Worm (Caenorhabditis elegans) whole organism, L3 larva: ENCODE results near the gene sra-3.

Source experiments
- R02D3.7 ChIP-seq: fragments of 150-350 bp; optimal IDR thresholded peaks from 2 replicates; lab custom pipeline; 2014; ENCODE audit warnings: missing biosample characterization, missing genetic modification characterization
- ceh-16 ChIP-seq: sonication (generic microtip); optimal IDR thresholded peaks from 2 replicates; lab custom pipeline; 2017; ENCODE audit warnings: missing biosample characterization, missing genetic modification characterization
- ceh-28 ChIP-seq: fragments of 150-350 bp; optimal IDR thresholded peaks from 2 replicates; lab custom pipeline; 2014; ENCODE audit warnings: missing biosample characterization, missing genetic modification reagents, missing genetic modification characterization
- ceh-82 ChIP-seq: fragments of 150-350 bp; optimal IDR thresholded peaks from 2 replicates; lab custom pipeline; 2014; ENCODE audit warnings: missing biosample characterization, missing genetic modification characterization
- ceh-9 ChIP-seq: sonication (generic microtip); optimal IDR thresholded peaks from 2 replicates; lab custom pipeline; 2018; ENCODE audit warnings: missing biosample characterization, missing genetic modification characterization
- daf-12 ChIP-seq: fragments of 150-350 bp; optimal IDR thresholded peaks from 2 replicates; lab custom pipeline; 2014; ENCODE audit warnings: missing biosample characterization, missing genetic modification reagents, missing genetic modification characterization
- egl-27 ChIP-seq: sonication (generic microtip); optimal IDR thresholded peaks from 4 replicates; lab custom pipeline; 2017; ENCODE audit warnings: missing biosample characterization, missing genetic modification reagents, missing genetic modification characterization
- egl-5 ChIP-seq: fragments of 150-350 bp; optimal IDR thresholded peaks from 2 replicates; lab custom pipeline; 2017; ENCODE audit warnings: missing biosample characterization, missing genetic modification reagents, missing genetic modification characterization, inconsistent platforms
- elt-1 ChIP-seq: fragments of 150-350 bp; optimal IDR thresholded peaks from 2 replicates; lab custom pipeline; 2014; ENCODE audit warnings: missing biosample characterization, missing genetic modification characterization
- elt-2 ChIP-seq: sonication (generic microtip); optimal IDR thresholded peaks from 2 replicates; lab custom pipeline; 2016; ENCODE audit warnings: missing genetic modification reagents, mild to moderate bottlenecking, missing genetic modification characterization, missing compliant biosample characterization
- elt-3 ChIP-seq, 3 experiments: fragments of 150-350 bp in 1 of 3; sonication (generic microtip) in 2 of 3; optimal IDR thresholded peaks; 2 replicates in 2 of 3; 4 replicates in 1 of 3; lab custom pipeline; 2014 to 2017; ENCODE audit warnings: missing biosample characterization in 3 of 3, missing genetic modification characterization in 3 of 3
- eor-1 ChIP-seq, 2 experiments: fragments of 150-350 bp; optimal IDR thresholded peaks; 2 replicates each; lab custom pipeline; 2014 to 2018; ENCODE audit warnings: missing biosample characterization in 2 of 2, missing genetic modification characterization in 2 of 2
- fkh-10 ChIP-seq: sonication (generic microtip); optimal IDR thresholded peaks from 2 replicates; lab custom pipeline; 2017; ENCODE audit warnings: missing biosample characterization, missing genetic modification reagents, missing genetic modification characterization
- fkh-2 ChIP-seq: fragments of 150-350 bp; optimal IDR thresholded peaks from 2 replicates; lab custom pipeline; 2014; ENCODE audit warnings: missing biosample characterization, missing genetic modification reagents, missing genetic modification characterization
- fos-1 ChIP-seq: fragments of 150-350 bp; optimal IDR thresholded peaks from 2 replicates; lab custom pipeline; 2014; ENCODE audit warnings: missing biosample characterization, missing genetic modification characterization
- hmg-11 ChIP-seq: sonication (generic microtip); optimal IDR thresholded peaks from 2 replicates; lab custom pipeline; 2016; ENCODE audit warnings: missing genetic modification characterization, missing compliant biosample characterization
- jun-1 ChIP-seq: fragments of 150-350 bp; optimal IDR thresholded peaks from 2 replicates; lab custom pipeline; 2014; ENCODE audit warnings: missing biosample characterization, missing genetic modification reagents, missing genetic modification characterization
- lin-15B ChIP-seq: fragments of 150-350 bp; optimal IDR thresholded peaks from 2 replicates; lab custom pipeline; 2014; ENCODE audit warnings: missing biosample characterization, missing genetic modification characterization
- lin-39 ChIP-seq: fragments of 150-350 bp; optimal IDR thresholded peaks from 2 replicates; lab custom pipeline; 2018; ENCODE audit warnings: missing biosample characterization, missing genetic modification reagents, missing genetic modification characterization
- mml-1 ChIP-seq: fragments of 150-350 bp; sonication (generic microtip); optimal IDR thresholded peaks from 3 replicates; lab custom pipeline; 2014; ENCODE audit warnings: missing biosample characterization, missing genetic modification characterization
- nfya-1 ChIP-seq: sonication (generic microtip); optimal IDR thresholded peaks from 2 replicates; lab custom pipeline; 2017; ENCODE audit warnings: missing genetic modification characterization, mild to moderate bottlenecking, missing compliant biosample characterization, antibody characterized with exemption, moderate library complexity; ENCODE audit not compliant: insufficient read depth
- nhr-11 ChIP-seq: fragments of 150-350 bp; optimal IDR thresholded peaks from 2 replicates; lab custom pipeline; 2014; ENCODE audit warnings: missing biosample characterization, missing genetic modification characterization
- nhr-237 ChIP-seq: fragments of 150-350 bp; optimal IDR thresholded peaks from 2 replicates; lab custom pipeline; 2014; ENCODE audit warnings: missing biosample characterization, missing genetic modification characterization
- nhr-25 ChIP-seq: sonication (generic microtip); optimal IDR thresholded peaks from 2 replicates; lab custom pipeline; 2017; ENCODE audit warnings: missing biosample characterization, missing genetic modification characterization
- nhr-28 ChIP-seq: fragments of 150-350 bp; optimal IDR thresholded peaks from 2 replicates; lab custom pipeline; 2014; ENCODE audit warnings: missing biosample characterization, missing genetic modification characterization
- nhr-43 ChIP-seq: sonication (generic microtip); optimal IDR thresholded peaks from 2 replicates; lab custom pipeline; 2016; ENCODE audit warnings: mild to moderate bottlenecking, missing genetic modification characterization, missing compliant biosample characterization; ENCODE audit not compliant: poor library complexity, severe bottlenecking
- nhr-76 ChIP-seq: fragments of 150-350 bp; sonication (generic microtip); optimal IDR thresholded peaks from 5 replicates; lab custom pipeline; 2014; ENCODE audit warnings: missing biosample characterization, missing genetic modification characterization
- nhr-77 ChIP-seq: fragments of 150-350 bp; optimal IDR thresholded peaks from 2 replicates; lab custom pipeline; 2014; ENCODE audit warnings: missing biosample characterization, missing genetic modification characterization
- pha-4 ChIP-seq: fragments of 150-350 bp; optimal IDR thresholded peaks from 2 replicates; lab custom pipeline; 2014; ENCODE audit warnings: missing biosample characterization, missing genetic modification reagents, missing genetic modification characterization
- pqm-1 ChIP-seq: fragments of 150-350 bp; optimal IDR thresholded peaks from 2 replicates; lab custom pipeline; 2017; ENCODE audit warnings: missing biosample characterization, missing genetic modification characterization, inconsistent platforms
- sea-2 ChIP-seq: fragments of 150-350 bp; sonication (generic microtip); optimal IDR thresholded peaks from 4 replicates; lab custom pipeline; 2014; ENCODE audit warnings: missing biosample characterization, missing genetic modification reagents, missing genetic modification characterization
- skn-1 ChIP-seq: fragments of 150-350 bp; optimal IDR thresholded peaks from 2 replicates; lab custom pipeline; 2014; ENCODE audit warnings: missing biosample characterization, missing genetic modification characterization
- snpc-4 ChIP-seq: fragments of 150-350 bp; optimal IDR thresholded peaks from 2 replicates; lab custom pipeline; 2014; ENCODE audit warnings: missing biosample characterization, missing genetic modification characterization
- tbx-2 ChIP-seq: sonication (generic microtip); optimal IDR thresholded peaks from 2 replicates; lab custom pipeline; 2016; ENCODE audit warnings: mild to moderate bottlenecking, missing genetic modification characterization, missing compliant biosample characterization
- unc-39 ChIP-seq: sonication (generic microtip); optimal IDR thresholded peaks from 4 replicates; lab custom pipeline; 2017; ENCODE audit warnings: missing biosample characterization, missing genetic modification characterization
- unc-62 ChIP-seq: fragments of 150-350 bp; sonication (generic microtip); optimal IDR thresholded peaks from 4 replicates; lab custom pipeline; 2014; ENCODE audit warnings: missing biosample characterization, missing genetic modification reagents, missing genetic modification characterization
- zag-1 ChIP-seq: fragments of 150-350 bp; optimal IDR thresholded peaks from 2 replicates; lab custom pipeline; 2014; ENCODE audit warnings: missing biosample characterization, missing genetic modification characterization
- ztf-11 ChIP-seq: fragments of 150-350 bp; optimal IDR thresholded peaks from 2 replicates; lab custom pipeline; 2014; ENCODE audit warnings: missing biosample characterization, missing genetic modification characterization
- ztf-4 ChIP-seq: fragments of 150-350 bp; optimal IDR thresholded peaks from 2 replicates; lab custom pipeline; 2014; ENCODE audit warnings: missing biosample characterization, missing genetic modification characterization

sra-3 gene

ce11 chrII:9583461-9583860 lies 42.8 kb upstream of the sra-3 start, which contains the start of gene wee-1.1:
Gene wee-1.1 (minus strand): TSS chrII:9583561.
- TF ChIP-seq nhr-77 (tag; lab: Kevin White, UChicago) = no peak
- TF ChIP-seq nhr-43 = no peak
- no peak for TF ChIP-seq fkh-10 (GFP tag; lab: Kevin White, UChicago)
- TF ChIP-seq nhr-11 (tag; lab: Kevin White, UChicago) = no peak
- TF ChIP-seq zag-1 = no peak
- TF ChIP-seq snpc-4 (tag; lab: Kevin White, UChicago) = no peak
- TF ChIP-seq nhr-76 (tag; lab: Kevin White, UChicago) = no peak
- TF ChIP-seq elt-2 = no peak
- no peak for TF ChIP-seq sea-2 (GFP tag; lab: Kevin White, UChicago)
- TF ChIP-seq mml-1 = no peak
- TF ChIP-seq R02D3.7 (tag; lab: Kevin White, UChicago) = no peak
- TF ChIP-seq ceh-82 (tag; lab: Kevin White, UChicago) = no peak
- no peak for TF ChIP-seq hmg-11 (tag; lab: Kevin White, UChicago)
- TF ChIP-seq nhr-237 (tag; lab: Kevin White, UChicago) = no peak
- TF ChIP-seq elt-3 (tag; optimal IDR thresholded peaks at IDR 0.05; lab: Kevin White, UChicago) = no peak

- TF ChIP-seq pha-4 = peak; percentile 2
- no peak for TF ChIP-seq lin-15B (tag; lab: Kevin White, UChicago)
Measured at ce11 chrII:9577630-9578029, 37.0 kb upstream of the sra-3 start.

ce11 chrII:9576707-9577106 lies 36.1 kb upstream of the sra-3 start:
- TF ChIP-seq ztf-11 (tag; lab: Kevin White, UChicago) (no peak), lin-39 (tag; lab: Kevin White, UChicago) (peak; percentile 64), daf-12 (tag; lab: Kevin White, UChicago) (no peak), nfya-1 (tag; lab: Kevin White, UChicago) (no peak)

- TF ChIP-seq nhr-11 (tag; lab: Kevin White, UChicago) (no peak), zag-1 (no peak), ceh-16 (no peak), skn-1 (tag; lab: Kevin White, UChicago) (no peak), fos-1 (tag; lab: Kevin White, UChicago) (no peak), unc-62 (GFP tag; lab: Kevin White, UChicago) (no peak), nhr-77 (tag; lab: Kevin White, UChicago) (no peak), elt-2 (no peak), ceh-28 (tag; lab: Kevin White, UChicago) (no peak), pha-4 (no peak), egl-5 (no peak), tbx-2 (no peak), nfya-1 (tag; lab: Kevin White, UChicago) (no peak), nhr-28 (no peak)
Measured at ce11 chrII:9575670-9576069, 35.0 kb upstream of the sra-3 start, which contains the start of gene exc-7. Gene exc-7 (plus strand): TSS chrII:9575970.

- TF ChIP-seq nhr-43 (no peak), nhr-11 (tag; lab: Kevin White, UChicago) (no peak), ztf-4 (no peak), ceh-9 (tag; lab: Kevin White, UChicago) (no peak), fkh-2 (tag; lab: Kevin White, UChicago) (no peak), hmg-11 (tag; lab: Kevin White, UChicago) (no peak), ceh-28 (tag; lab: Kevin White, UChicago) (no peak), nhr-25 (no peak), nhr-77 (tag; lab: Kevin White, UChicago) (no peak), nhr-237 (tag; lab: Kevin White, UChicago) (no peak), pqm-1 (no peak), eor-1 (tag; optimal IDR thresholded peaks at IDR 0.05; lab: Kevin White, UChicago) (no peak), nhr-76 (tag; lab: Kevin White, UChicago) (no peak), egl-27 (tag; lab: Kevin White, UChicago) (no peak), elt-2 (no peak), elt-1 (no peak), elt-3 (tag; optimal IDR thresholded peaks at IDR 0.05; lab: Kevin White, UChicago) (no peak), unc-39 (tag; lab: Kevin White, UChicago) (no peak), jun-1 (tag; lab: Kevin White, UChicago) (no peak), lin-15B (tag; lab: Kevin White, UChicago) (no peak)
Measured at ce11 chrII:9574406-9574805, 33.8 kb upstream of the sra-3 start.
